Fruit fly (Drosophila melanogaster) whole organism, prepupa: ENCODE data around the gene Cnx99A.

ENCODE experiments used
- CG10631 ChIP-seq: fragments of 200-800 bp; sonication (Bioruptor generic); optimal IDR thresholded peaks from 2 replicates; lab custom pipeline; 2016; ENCODE audit warnings: missing biosample characterization, missing genetic modification characterization
- CG11762 ChIP-seq: fragments of 200-800 bp; sonication (Bioruptor generic); optimal IDR thresholded peaks from 3 replicates; lab custom pipeline; 2016; ENCODE audit warnings: missing biosample characterization, missing genetic modification characterization; ENCODE audit not compliant: insufficient read depth
- CG3032 ChIP-seq: fragments of 200-800 bp; optimal IDR thresholded peaks from 2 replicates; lab custom pipeline; 2019; ENCODE audit warnings: missing biosample characterization, mild to moderate bottlenecking, missing genetic modification characterization, moderate library complexity
- CG31627 ChIP-seq: fragments of 200-800 bp; sonication (Bioruptor generic); optimal IDR thresholded peaks from 3 replicates; lab custom pipeline; 2016; ENCODE audit warnings: missing biosample characterization, missing genetic modification characterization
- CG3919 ChIP-seq: fragments of 200-800 bp; sonication (Bioruptor generic); optimal IDR thresholded peaks from 3 replicates; lab custom pipeline; 2016; ENCODE audit warnings: missing biosample characterization, missing genetic modification characterization
- CG4318 ChIP-seq: fragments of 200-800 bp; sonication (Bioruptor generic); optimal IDR thresholded peaks from 3 replicates; lab custom pipeline; 2017; ENCODE audit warnings: missing biosample characterization, mild to moderate bottlenecking, missing genetic modification characterization
- CG6163 ChIP-seq: fragments of 200-800 bp; sonication (Bioruptor generic); IDR thresholded peaks from 3 replicates; pipeline ENCODE4 v1.3.6; 2022; ENCODE audit warnings: missing biosample characterization, missing genetic modification characterization
- CG6276 ChIP-seq: fragments of 200-800 bp; sonication (Bioruptor generic); optimal IDR thresholded peaks from 2 replicates; lab custom pipeline; 2017; ENCODE audit warnings: missing biosample characterization, mild to moderate bottlenecking, missing genetic modification characterization
- CG6792 ChIP-seq: fragments of 200-800 bp; sonication (Bioruptor generic); optimal IDR thresholded peaks from 3 replicates; lab custom pipeline; 2016; ENCODE audit warnings: missing biosample characterization, missing genetic modification characterization
- CG6808 ChIP-seq: fragments of 200-800 bp; sonication (Bioruptor generic); optimal IDR thresholded peaks from 3 replicates; lab custom pipeline; 2017; ENCODE audit warnings: missing biosample characterization, missing genetic modification characterization, mild to moderate bottlenecking, moderate library complexity, missing genetic modification reagents
- CG6854 ChIP-seq: fragments of 200-800 bp; sonication (Bioruptor generic); optimal IDR thresholded peaks from 2 replicates; lab custom pipeline; 2017; ENCODE audit warnings: missing biosample characterization, mild to moderate bottlenecking, missing genetic modification characterization
- CG8632 ChIP-seq: fragments of 200-800 bp; sonication (Bioruptor generic); optimal IDR thresholded peaks from 3 replicates; lab custom pipeline; 2016; ENCODE audit warnings: missing biosample characterization, missing genetic modification characterization
- CG9139 ChIP-seq: fragments of 200-800 bp; sonication (Bioruptor generic); optimal IDR thresholded peaks from 3 replicates; lab custom pipeline; 2017; ENCODE audit warnings: missing biosample characterization, mild to moderate bottlenecking, missing genetic modification characterization
- Eip75B ChIP-seq: fragments of 200-800 bp; sonication (Bioruptor generic); optimal IDR thresholded peaks from 3 replicates; lab custom pipeline; 2016; ENCODE audit warnings: missing biosample characterization, missing genetic modification characterization
- Eip78C ChIP-seq: fragments of 200-800 bp; sonication (Bioruptor generic); peaks from one replicate; lab custom pipeline; 2016; ENCODE audit warnings: missing biosample characterization, missing genetic modification characterization
- Ets21C ChIP-seq: fragments of 200-800 bp; sonication (Bioruptor generic); optimal IDR thresholded peaks from 3 replicates; lab custom pipeline; 2016; ENCODE audit warnings: missing biosample characterization, missing genetic modification characterization
- Ets96B ChIP-seq: fragments of 200-800 bp; optimal IDR thresholded peaks from 2 replicates; lab custom pipeline; 2019; ENCODE audit warnings: missing biosample characterization, mild to moderate bottlenecking, missing genetic modification characterization, moderate library complexity
- Gug ChIP-seq: fragments of 200-800 bp; sonication (Bioruptor generic); IDR thresholded peaks from 2 replicates; pipeline ENCODE4 v1.3.6; 2022; ENCODE audit warnings: missing biosample characterization, missing genetic modification characterization
- Hr38 ChIP-seq: sonication (Bioruptor generic); optimal IDR thresholded peaks from 2 replicates; lab custom pipeline; 2016; ENCODE audit warnings: missing biosample characterization, missing genetic modification characterization
- Hr39 ChIP-seq: fragments of 200-800 bp; sonication (Bioruptor generic); optimal IDR thresholded peaks from 2 replicates; lab custom pipeline; 2016; ENCODE audit warnings: missing biosample characterization, missing genetic modification characterization
- Met ChIP-seq: fragments of 200-800 bp; sonication (Bioruptor generic); optimal IDR thresholded peaks from 3 replicates; lab custom pipeline; 2016; ENCODE audit warnings: missing biosample characterization, missing genetic modification characterization
- OdsH ChIP-seq: fragments of 200-800 bp; sonication (Bioruptor generic); optimal IDR thresholded peaks from 3 replicates; lab custom pipeline; 2016; ENCODE audit warnings: missing biosample characterization, missing genetic modification characterization
- Smox ChIP-seq: fragments of 200-800 bp; sonication (Bioruptor generic); optimal IDR thresholded peaks from 3 replicates; lab custom pipeline; 2016; ENCODE audit warnings: missing biosample characterization, missing genetic modification characterization
- Sox102F ChIP-seq: fragments of 200-800 bp; sonication (Bioruptor generic); optimal IDR thresholded peaks from 2 replicates; lab custom pipeline; 2016; ENCODE audit warnings: missing biosample characterization, mild to moderate bottlenecking, missing genetic modification characterization
- Sox14 ChIP-seq: fragments of 200-800 bp; sonication (Bioruptor generic); optimal IDR thresholded peaks from 3 replicates; lab custom pipeline; 2016; ENCODE audit warnings: missing biosample characterization, missing genetic modification characterization
- acj6 ChIP-seq: fragments of 200-800 bp; sonication (Bioruptor generic); optimal IDR thresholded peaks from 3 replicates; lab custom pipeline; 2016; ENCODE audit warnings: missing biosample characterization, missing genetic modification characterization
- cyc ChIP-seq: fragments of 200-800 bp; sonication (Bioruptor generic); optimal IDR thresholded peaks from 3 replicates; lab custom pipeline; 2016; ENCODE audit warnings: missing biosample characterization, missing genetic modification characterization
- dac ChIP-seq: fragments of 200-800 bp; sonication (Bioruptor generic); optimal IDR thresholded peaks from 2 replicates; lab custom pipeline; 2017; ENCODE audit warnings: missing biosample characterization, mild to moderate bottlenecking, missing genetic modification characterization
- dsx ChIP-seq: fragments of 200-800 bp; optimal IDR thresholded peaks from 3 replicates; lab custom pipeline; 2019; ENCODE audit warnings: missing biosample characterization, mild to moderate bottlenecking, missing genetic modification characterization, moderate library complexity; ENCODE audit not compliant: poor library complexity, severe bottlenecking
- esn ChIP-seq: fragments of 200-800 bp; sonication (Bioruptor generic); optimal IDR thresholded peaks from 2 replicates; lab custom pipeline; 2016; ENCODE audit warnings: missing biosample characterization, mild to moderate bottlenecking, missing genetic modification characterization, moderate library complexity
- fd59A ChIP-seq: fragments of 200-800 bp; sonication (Bioruptor generic); optimal IDR thresholded peaks from 2 replicates; lab custom pipeline; 2017; ENCODE audit warnings: missing biosample characterization, mild to moderate bottlenecking, missing genetic modification characterization, missing genetic modification reagents
- lz ChIP-seq: fragments of 200-800 bp; sonication (Bioruptor generic); optimal IDR thresholded peaks from 3 replicates; lab custom pipeline; 2016; ENCODE audit warnings: missing biosample characterization, missing genetic modification characterization
- salr ChIP-seq, 2 experiments: fragments of 200-800 bp; sonication (Bioruptor generic); optimal IDR thresholded peaks; 3 replicates each; lab custom pipeline; 2016 to 2018; ENCODE audit warnings: missing biosample characterization in 2 of 2, missing genetic modification characterization in 2 of 2, mild to moderate bottlenecking in 1 of 2
- spab ChIP-seq: fragments of 200-800 bp; sonication (Bioruptor generic); optimal IDR thresholded peaks from 2 replicates; lab custom pipeline; 2017; ENCODE audit warnings: missing biosample characterization, mild to moderate bottlenecking, missing genetic modification characterization, missing genetic modification reagents
- ss ChIP-seq, 2 experiments: fragments of 200-800 bp; sonication (Bioruptor generic); optimal IDR thresholded peaks; 2 replicates in 1 of 2; 3 replicates in 1 of 2; lab custom pipeline; 2017 to 2018; ENCODE audit warnings: mild to moderate bottlenecking in 2 of 2, missing biosample characterization in 2 of 2, missing genetic modification characterization in 2 of 2, moderate library complexity in 1 of 2
- svp ChIP-seq: fragments of 200-800 bp; sonication (Bioruptor generic); peaks from one replicate; lab custom pipeline; 2016; ENCODE audit warnings: missing biosample characterization, missing genetic modification characterization
- topi ChIP-seq: fragments of 200-800 bp; sonication (Bioruptor generic); optimal IDR thresholded peaks from 3 replicates; lab custom pipeline; 2016; ENCODE audit warnings: missing biosample characterization, missing genetic modification characterization
- vri ChIP-seq: fragments of 200-800 bp; sonication (Bioruptor generic); optimal IDR thresholded peaks from 3 replicates; lab custom pipeline; 2016; ENCODE audit warnings: missing biosample characterization, mild to moderate bottlenecking, missing genetic modification characterization

The Cnx99A gene

DNA sequence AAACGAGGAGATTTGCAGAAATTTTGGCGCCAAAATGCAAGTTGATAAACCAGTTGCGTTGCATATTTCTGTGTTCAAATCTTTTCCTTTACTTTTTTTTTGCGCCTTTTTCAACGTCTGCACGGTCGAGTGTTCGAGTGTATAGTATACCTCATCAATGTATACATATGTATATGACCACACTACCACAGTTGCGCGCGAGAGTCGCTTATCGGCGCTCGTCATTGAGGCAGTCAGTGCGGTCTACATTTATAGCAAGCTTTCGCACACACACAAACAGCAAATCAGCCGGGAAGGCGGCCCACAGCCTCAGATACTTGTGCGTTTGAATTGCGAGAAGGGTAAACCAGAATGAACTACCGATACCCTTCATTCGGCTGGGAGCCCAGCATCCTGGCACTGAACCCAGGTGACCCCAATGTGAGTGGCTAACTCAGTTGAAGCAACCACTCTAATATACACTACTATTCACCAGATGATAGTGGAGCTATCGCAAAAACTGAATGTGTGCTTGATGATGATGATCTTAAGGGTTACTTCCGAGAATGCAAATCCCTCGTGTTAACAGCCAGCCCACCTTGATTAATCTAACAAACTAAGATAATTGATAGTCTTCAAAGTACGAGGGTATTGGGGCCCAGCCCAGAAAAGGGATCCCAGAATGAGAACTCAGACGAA lies 36.4 kb downstream of the Cnx99A start:
- TF ChIP-seq CG3919 (peak; percentile 13), Hr39 (peak; percentile 36), CG11762 (GFP tag; lab: Kevin White, UChicago) (no peak), fd59A (no peak), Smox (GFP tag; lab: Kevin White, UChicago) (peak; percentile 48), svp (GFP tag; lab: Kevin White, UChicago) (peak; percentile 81), Ets96B (tag; lab: Kevin White, UChicago) (peak; percentile 34), cyc (GFP tag; lab: Kevin White, UChicago) (peak; percentile 22), CG4318 (GFP tag; lab: Kevin White, UChicago) (no peak), dac (GFP tag; lab: Kevin White, UChicago) (no peak), esn (peak; percentile 53), CG31627 (GFP tag; lab: Kevin White, UChicago) (peak; percentile 47), CG8632 (GFP tag; lab: Kevin White, UChicago) (no peak), Sox102F (GFP tag; lab: Kevin White, UChicago) (peak; percentile 25), CG3032 (tag; lab: Kevin White, UChicago) (peak; percentile 9), Hr38 (GFP tag; lab: Kevin White, UChicago) (no peak), Eip78C (GFP tag; lab: Kevin White, UChicago) (peak; percentile 78), dsx (GFP tag; lab: Kevin White, UChicago) (peak; percentile 34), CG6808 (GFP tag; lab: Kevin White, UChicago) (peak; percentile 35), topi (GFP tag; lab: Kevin White, UChicago) (peak; percentile 52), Ets21C (GFP tag; lab: Kevin White, UChicago) (peak; percentile 20), ss (GFP tag; optimal IDR thresholded peaks at IDR 0.05; lab: Kevin White, UChicago) (peak in 1 of 2 experiments; percentile 48), Gug (no peak), salr (GFP tag; optimal IDR thresholded peaks at IDR 0.05; lab: Kevin White, UChicago) (peak in 1 of 2 experiments; percentile 0), CG6792 (GFP tag; lab: Kevin White, UChicago) (peak; percentile 33), CG6854 (GFP tag; lab: Kevin White, UChicago) (peak; percentile 33), Met (GFP tag; lab: Kevin White, UChicago) (peak; percentile 42), CG9139 (GFP tag; lab: Kevin White, UChicago) (no peak), Sox14 (GFP tag; lab: Kevin White, UChicago) (peak; percentile 46), CG6163 (GFP tag; lab: Robert Waterston, UW) (no peak), acj6 (GFP tag; lab: Kevin White, UChicago) (peak; percentile 8), CG6276 (GFP tag; lab: Kevin White, UChicago) (no peak), lz (GFP tag; lab: Kevin White, UChicago) (peak; percentile 50), vri (GFP tag; lab: Kevin White, UChicago) (peak; percentile 62), Eip75B (GFP tag; lab: Kevin White, UChicago) (peak; percentile 8), OdsH (peak; percentile 16), CG10631 (GFP tag; lab: Kevin White, UChicago) (peak; percentile 48), spab (GFP tag; lab: Kevin White, UChicago) (peak; percentile 11)
